Fruit fly (Drosophila melanogaster): ENCODE results near the gene exex.

The exex gene

DNA sequence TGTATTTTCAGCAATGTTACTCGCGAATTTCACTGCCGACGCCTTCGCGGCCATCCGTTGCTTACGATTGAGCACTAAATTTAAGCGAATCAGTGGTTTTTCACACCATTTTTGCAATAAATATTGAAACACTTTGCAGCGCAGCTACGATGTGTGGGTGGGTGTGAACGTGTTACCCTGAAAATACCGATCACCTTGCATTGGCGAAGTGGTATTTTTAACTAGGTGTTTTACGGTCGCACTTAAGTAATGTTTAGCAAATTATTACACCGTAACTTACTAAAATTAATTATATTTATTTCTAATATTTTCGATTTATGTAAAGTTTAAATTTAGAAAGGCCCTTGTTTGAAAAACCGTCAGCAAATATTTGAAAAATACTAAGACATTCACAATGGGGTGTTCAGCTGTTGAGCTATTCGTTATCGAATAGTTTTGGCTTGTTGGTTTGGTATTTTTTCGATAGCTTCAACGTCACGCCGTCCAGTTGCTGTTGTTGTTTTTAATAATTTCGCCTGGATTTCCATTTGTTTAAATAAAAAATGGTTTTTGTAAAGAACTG is 12.0 kb upstream of the exex start, which contains the start of the genes syd and Srp9 (continued):
- TF ChIP-seq CHES-1-like (GFP tag; optimal IDR thresholded peaks at IDR 0.05) (no peak), Atf6 (GFP tag; IDR thresholded peaks at IDR 0.05) (no peak), Sin3A (optimal IDR thresholded peaks at IDR 0.05) (peak; percentile 53), CG10431 (GFP tag; optimal IDR thresholded peaks at IDR 0.05) (no peak), insv (GFP tag; optimal IDR thresholded peaks at IDR 0.05) (no peak), unpg (GFP tag; optimal IDR thresholded peaks at IDR 0.05) (no peak), cad (GFP tag; optimal IDR thresholded peaks at IDR 0.05) (no peak), chm (GFP tag; IDR thresholded peaks at IDR 0.05) (no peak), da (GFP tag; optimal IDR thresholded peaks at IDR 0.05) (no peak), ranshi (GFP tag; IDR thresholded peaks at IDR 0.05) (no peak), sisA (GFP tag; IDR thresholded peaks at IDR 0.05) (no peak), amos (GFP tag; IDR thresholded peaks at IDR 0.05; ENCODE audit: partially characterized antibody) (no peak; the same call in 1 of the 2 replicates), schlank (tag; optimal IDR thresholded peaks at IDR 0.05) (no peak), ftz-f1 (GFP tag; optimal IDR thresholded peaks at IDR 0.05) (no peak), Hand (GFP tag; optimal IDR thresholded peaks at IDR 0.05) (no peak), bbx (GFP tag; IDR thresholded peaks at IDR 0.05; ENCODE audit: partially characterized antibody) (no peak), jigr1 (GFP tag; IDR thresholded peaks at IDR 0.05) (no peak), vvl (GFP tag; IDR thresholded peaks at IDR 0.05) (no peak), hth (optimal IDR thresholded peaks at IDR 0.05) (no peak), GATAe (GFP tag; conservative IDR thresholded peaks at IDR 0.05) (no peak), CG1647 (GFP tag; optimal IDR thresholded peaks at IDR 0.05) (no peak), CG7357 (GFP tag; IDR thresholded peaks at IDR 0.05) (peak; percentile 26; the same call in 1 of the 3 replicates), BEAF-32 (GFP tag; optimal IDR thresholded peaks at IDR 0.05) (peak; percentile 58), CG33557 (GFP tag; optimal IDR thresholded peaks at IDR 0.05) (no peak), Usf (GFP tag; optimal IDR thresholded peaks at IDR 0.05) (no peak), CG11695 (GFP tag; IDR thresholded peaks at IDR 0.05) (no peak), CG10979 (tag; optimal IDR thresholded peaks at IDR 0.05) (no peak), fd102C (GFP tag; optimal IDR thresholded peaks at IDR 0.05) (no peak), CG10274 (GFP tag; optimal IDR thresholded peaks at IDR 0.05) (no peak), en (GFP tag; optimal IDR thresholded peaks at IDR 0.05) (no peak), Jarid2 (GFP tag; optimal IDR thresholded peaks at IDR 0.05) (no peak), CG14965 (GFP tag; optimal IDR thresholded peaks at IDR 0.05; ENCODE audit: borderline replicate concordance) (no peak), CG17186 (GFP tag; optimal IDR thresholded peaks at IDR 0.05) (peak; percentile 19), CG10267 (tag; optimal IDR thresholded peaks at IDR 0.05) (peak; percentile 59), HLH4C (GFP tag; IDR thresholded peaks at IDR 0.05; ENCODE audit: partially characterized antibody) (no peak), prd (optimal IDR thresholded peaks at IDR 0.05) (no peak), prd (GFP tag; IDR thresholded peaks at IDR 0.05) (no peak), CG17568 (GFP tag; optimal IDR thresholded peaks at IDR 0.05) (peak; percentile 24), sug (tag; optimal IDR thresholded peaks at IDR 0.05) (peak; percentile 20), eyg (GFP tag; optimal IDR thresholded peaks at IDR 0.05) (no peak), CG4360 (GFP tag; IDR thresholded peaks at IDR 0.05) (peak; percentile 59), CG2129 (GFP tag; IDR thresholded peaks at IDR 0.05; ENCODE audit: partially characterized antibody) (no peak), CG5245 (GFP tag; optimal IDR thresholded peaks at IDR 0.05) (no peak), row (GFP tag; IDR thresholded peaks at IDR 0.05) (peak; percentile 12; the same call in 1 of the 3 replicates), CG4820 (GFP tag; optimal IDR thresholded peaks at IDR 0.05) (no peak), Kr (GFP tag; optimal IDR thresholded peaks at IDR 0.05) (no peak), CG14710 (tag; optimal IDR thresholded peaks at IDR 0.05) (peak; percentile 64), dmrt11E (tag; optimal IDR thresholded peaks at IDR 0.05) (no peak), CG17612 (GFP tag; IDR thresholded peaks at IDR 0.05) (no peak), usp (GFP tag; optimal IDR thresholded peaks at IDR 0.05) (no peak), bsh (GFP tag; optimal IDR thresholded peaks at IDR 0.05) (no peak)

Measured in whole organism, embryonic.